Worm (Caenorhabditis elegans) whole organism, early embryonic: ENCODE results near the gene mrps-28.

ENCODE experiments used
- B0310.2 ChIP-seq: sonication (generic microtip); optimal IDR thresholded peaks from 2 replicates; lab custom pipeline; 2016; ENCODE audit warnings: mild to moderate bottlenecking, missing genetic modification characterization, missing compliant biosample characterization
- ama-1 ChIP-seq: fragments of 150-350 bp; optimal IDR thresholded peaks from 2 replicates; lab custom pipeline; 2014

DNA sequence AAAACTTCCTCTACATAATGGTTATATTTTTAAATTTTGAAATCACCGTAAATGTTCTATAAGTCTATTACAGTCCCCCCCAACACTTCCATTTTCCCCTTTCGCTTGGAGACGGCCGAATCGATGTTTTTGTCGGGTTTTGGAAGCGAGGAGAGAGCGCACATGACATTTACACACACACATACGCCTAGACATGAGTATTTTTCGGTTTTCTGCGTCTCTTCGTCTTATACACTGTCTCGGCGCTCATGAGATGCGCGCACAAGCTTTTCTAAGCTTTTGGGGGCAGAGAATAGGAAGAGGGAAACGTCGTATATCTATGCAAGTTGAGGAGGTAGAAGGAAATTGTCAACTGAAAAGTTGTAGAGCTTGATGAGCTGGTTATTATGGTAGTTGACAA is 23.9 kb upstream of the mrps-28 start:
- TF ChIP-seq ama-1 = no peak
- no peak for TF ChIP-seq B0310.2 (tag; lab: Kevin White, UChicago)
